Worm (Caenorhabditis elegans) whole organism, L4 larva: ENCODE data around the gene nlp-30.

Experiments used
- D1046.2 ChIP-seq: fragments of 200-800 bp; sonication (Bioruptor generic); IDR thresholded peaks from 2 replicates; pipeline ENCODE4 v1.3.6; 2022; ENCODE audit warnings: missing genetic modification characterization, missing compliant biosample characterization
- F26F4.8 ChIP-seq: fragments of 200-800 bp; sonication (Bioruptor generic); conservative IDR thresholded peaks from 2 replicates; pipeline ENCODE4 v1.3.6; 2022; ENCODE audit warnings: missing genetic modification characterization, missing compliant biosample characterization
- F37D6.2 ChIP-seq: sonication (generic microtip); optimal IDR thresholded peaks from 2 replicates; lab custom pipeline; 2016; ENCODE audit warnings: mild to moderate bottlenecking, missing genetic modification characterization, missing compliant biosample characterization
- F44E2.7 ChIP-seq: fragments of 200-800 bp; sonication (Bioruptor generic); IDR thresholded peaks from 2 replicates; pipeline ENCODE4 v2.1.2; 2022; ENCODE audit warnings: missing genetic modification characterization, missing compliant biosample characterization
- R02D3.7 ChIP-seq: fragments of 150-350 bp; sonication (generic microtip); optimal IDR thresholded peaks from 3 replicates; lab custom pipeline; 2014; ENCODE audit warnings: missing biosample characterization, missing genetic modification characterization
- T26A8.4 ChIP-seq: fragments of 200-800 bp; sonication (Bioruptor generic); IDR thresholded peaks from 2 replicates; pipeline ENCODE4 v1.3.6; 2022; ENCODE audit warnings: missing genetic modification characterization, missing compliant biosample characterization
- Y105C5A.15 ChIP-seq: fragments of 200-800 bp; sonication (Bioruptor generic); IDR thresholded peaks from 2 replicates; pipeline ENCODE4 v1.3.6; 2022; ENCODE audit warnings: missing genetic modification characterization, missing compliant biosample characterization
- ZK546.5 ChIP-seq, 2 experiments: sonication (generic microtip); optimal IDR thresholded peaks; 2 replicates each; lab custom pipeline; 2017; ENCODE audit warnings: missing biosample characterization in 2 of 2, missing genetic modification characterization in 2 of 2
- aly-2 ChIP-seq: sonication (generic microtip); optimal IDR thresholded peaks from 2 replicates; lab custom pipeline; 2018; ENCODE audit warnings: missing biosample characterization, missing genetic modification characterization
- attf-4 ChIP-seq: sonication (generic microtip); optimal IDR thresholded peaks from 3 replicates; lab custom pipeline; 2017; ENCODE audit warnings: missing biosample characterization, missing genetic modification characterization
- ceh-20 ChIP-seq: fragments of 200-800 bp; sonication (Bioruptor generic); IDR thresholded peaks from 2 replicates; pipeline ENCODE4 v1.3.6; 2022; ENCODE audit warnings: missing genetic modification reagents, missing genetic modification characterization, missing compliant biosample characterization
- ceh-62 ChIP-seq: sonication (generic microtip); optimal IDR thresholded peaks from 2 replicates; lab custom pipeline; 2017; ENCODE audit warnings: missing biosample characterization, missing genetic modification characterization
- ceh-82 ChIP-seq: sonication (generic microtip); optimal IDR thresholded peaks from 2 replicates; lab custom pipeline; 2017; ENCODE audit warnings: missing biosample characterization, missing genetic modification characterization
- dmd-6 ChIP-seq: fragments of 200-800 bp; sonication (Bioruptor generic); IDR thresholded peaks from 2 replicates; pipeline ENCODE4 v1.3.6; 2022; ENCODE audit warnings: missing genetic modification reagents, missing genetic modification characterization, missing compliant biosample characterization
- dmd-9 ChIP-seq: fragments of 200-800 bp; sonication (Bioruptor generic); IDR thresholded peaks from 2 replicates; pipeline ENCODE4 v1.3.6; 2022; ENCODE audit warnings: missing genetic modification reagents, missing genetic modification characterization, missing compliant biosample characterization
- duxl-1 ChIP-seq: sonication (generic microtip); optimal IDR thresholded peaks from 2 replicates; lab custom pipeline; 2016; ENCODE audit warnings: mild to moderate bottlenecking, missing genetic modification characterization, moderate library complexity, missing compliant biosample characterization; ENCODE audit not compliant: poor library complexity
- fkh-10 ChIP-seq: fragments of 150-350 bp; optimal IDR thresholded peaks from 2 replicates; lab custom pipeline; 2014; ENCODE audit warnings: missing biosample characterization, missing genetic modification reagents, missing genetic modification characterization
- gei-8 ChIP-seq: fragments of 200-800 bp; sonication (Bioruptor generic); optimal IDR thresholded peaks from 2 replicates; lab custom pipeline; 2018; ENCODE audit warnings: mild to moderate bottlenecking, missing genetic modification characterization, missing compliant biosample characterization
- hif-1 ChIP-seq, 2 experiments: sonication (generic microtip); optimal IDR thresholded peaks; 2 replicates each; lab custom pipeline; 2016 to 2017; ENCODE audit warnings: missing compliant biosample characterization in 2 of 2, missing genetic modification characterization in 2 of 2, missing genetic modification reagents in 2 of 2, missing genotype in 2 of 2, mild to moderate bottlenecking in 1 of 2
- hlh-11 ChIP-seq: fragments of 200-800 bp; sonication (Bioruptor generic); optimal IDR thresholded peaks from 2 replicates; lab custom pipeline; 2018; ENCODE audit warnings: mild to moderate bottlenecking, missing genetic modification characterization, missing compliant biosample characterization
- lim-7 ChIP-seq: fragments of 200-800 bp; sonication (Bioruptor generic); IDR thresholded peaks from 2 replicates; pipeline ENCODE4 v1.3.6; 2022; ENCODE audit warnings: missing genetic modification characterization, missing compliant biosample characterization
- lin-38 ChIP-seq: fragments of 200-800 bp; sonication (Bioruptor generic); IDR thresholded peaks from 2 replicates; pipeline ENCODE4 v1.3.6; 2022; ENCODE audit warnings: missing genetic modification reagents, missing genetic modification characterization, missing compliant biosample characterization
- lin-39 ChIP-seq: fragments of 150-350 bp; optimal IDR thresholded peaks from 2 replicates; lab custom pipeline; 2014; ENCODE audit warnings: missing biosample characterization, missing genetic modification reagents, missing genetic modification characterization
- lir-3 ChIP-seq: sonication (generic microtip); optimal IDR thresholded peaks from 2 replicates; lab custom pipeline; 2016; ENCODE audit warnings: mild to moderate bottlenecking, missing genetic modification characterization, missing compliant biosample characterization
- lsy-2 ChIP-seq, 2 experiments: fragments of 150-350 bp in 1 of 2; sonication (generic microtip) in 1 of 2; optimal IDR thresholded peaks; 2 replicates each; lab custom pipeline; 2014 to 2017; ENCODE audit warnings: missing biosample characterization in 2 of 2, missing genetic modification characterization in 2 of 2
- mdl-1 ChIP-seq, 2 experiments: fragments of 150-350 bp in 1 of 2; sonication (generic microtip) in 1 of 2; optimal IDR thresholded peaks; 2 replicates each; lab custom pipeline; 2014 to 2017; ENCODE audit warnings: missing biosample characterization in 2 of 2, missing genetic modification characterization in 2 of 2
- mep-1 ChIP-seq: fragments of 150-350 bp; sonication (generic microtip); optimal IDR thresholded peaks from 3 replicates; lab custom pipeline; 2014; ENCODE audit warnings: missing biosample characterization, missing genetic modification characterization
- mxl-3 ChIP-seq: fragments of 200-800 bp; sonication (Bioruptor generic); optimal IDR thresholded peaks from 2 replicates; lab custom pipeline; 2018; ENCODE audit warnings: mild to moderate bottlenecking, missing genetic modification characterization, missing compliant biosample characterization
- nhr-10 ChIP-seq: fragments of 150-350 bp; optimal IDR thresholded peaks from 2 replicates; lab custom pipeline; 2014; ENCODE audit warnings: missing biosample characterization, missing genetic modification characterization
- nhr-11 ChIP-seq: fragments of 150-350 bp; optimal IDR thresholded peaks from 2 replicates; lab custom pipeline; 2014; ENCODE audit warnings: missing biosample characterization, missing genetic modification characterization
- nhr-237 ChIP-seq: sonication (generic microtip); optimal IDR thresholded peaks from 2 replicates; lab custom pipeline; 2017; ENCODE audit warnings: missing biosample characterization, missing genetic modification characterization
- nhr-25 ChIP-seq: sonication (generic microtip); optimal IDR thresholded peaks from 2 replicates; lab custom pipeline; 2017; ENCODE audit warnings: missing genetic modification characterization, mild to moderate bottlenecking, missing compliant biosample characterization, antibody characterized with exemption, moderate library complexity, borderline replicate concordance; ENCODE audit not compliant: insufficient read depth
- nhr-42 ChIP-seq: fragments of 200-800 bp; sonication (Bioruptor generic); IDR thresholded peaks from 2 replicates; pipeline ENCODE4 v1.3.6; 2022; ENCODE audit warnings: missing genetic modification characterization, missing compliant biosample characterization
- nhr-48 ChIP-seq: sonication (generic microtip); optimal IDR thresholded peaks from 2 replicates; lab custom pipeline; 2016; ENCODE audit warnings: mild to moderate bottlenecking, missing genetic modification characterization, missing compliant biosample characterization
- nhr-77 ChIP-seq: fragments of 150-350 bp; optimal IDR thresholded peaks from 2 replicates; lab custom pipeline; 2014; ENCODE audit warnings: missing biosample characterization, missing genetic modification characterization
- saeg-2 ChIP-seq: fragments of 200-800 bp; sonication (Bioruptor generic); IDR thresholded peaks from 2 replicates; pipeline ENCODE4 v1.3.6; 2022; ENCODE audit warnings: missing genetic modification reagents, missing genetic modification characterization, missing compliant biosample characterization
- sdz-12 ChIP-seq: fragments of 200-800 bp; sonication (Bioruptor generic); optimal IDR thresholded peaks from 2 replicates; lab custom pipeline; 2018; ENCODE audit warnings: mild to moderate bottlenecking, missing genetic modification characterization, missing compliant biosample characterization
- skn-1 ChIP-seq: fragments of 150-350 bp; optimal IDR thresholded peaks from 2 replicates; lab custom pipeline; 2014; ENCODE audit warnings: missing biosample characterization, missing genetic modification characterization
- snpc-1.2 ChIP-seq: fragments of 200-800 bp; sonication (Bioruptor generic); IDR thresholded peaks from 2 replicates; pipeline ENCODE4 v1.3.6; 2022; ENCODE audit warnings: missing genetic modification reagents, missing genetic modification characterization, missing compliant biosample characterization
- snpc-4 ChIP-seq: fragments of 150-350 bp; optimal IDR thresholded peaks from 2 replicates; lab custom pipeline; 2014; ENCODE audit warnings: missing biosample characterization, missing genetic modification characterization
- spr-1 ChIP-seq: sonication (generic microtip); optimal IDR thresholded peaks from 2 replicates; lab custom pipeline; 2016; ENCODE audit warnings: mild to moderate bottlenecking, missing genetic modification characterization, missing compliant biosample characterization
- tra-1 ChIP-seq: fragments of 200-800 bp; sonication (Bioruptor generic); IDR thresholded peaks from 2 replicates; pipeline ENCODE4 v1.3.6; 2022; ENCODE audit warnings: missing genetic modification reagents, missing genetic modification characterization, missing compliant biosample characterization
- unc-62 ChIP-seq, 3 experiments: fragments of 150-350 bp in 1 of 3; sonication (generic microtip); optimal IDR thresholded peaks in 2 of 3; peaks in 1 of 3; 1 replicate in 1 of 3; 2 replicates in 2 of 3; lab custom pipeline; 2014 to 2017; ENCODE audit warnings: missing biosample characterization in 3 of 3, missing genetic modification characterization in 3 of 3, missing genetic modification reagents in 3 of 3, missing genotype in 1 of 3
- zag-1 ChIP-seq: fragments of 150-350 bp; optimal IDR thresholded peaks from 2 replicates; lab custom pipeline; 2014; ENCODE audit warnings: missing biosample characterization, missing genetic modification characterization
- zfp-2 ChIP-seq: sonication (generic microtip); optimal IDR thresholded peaks from 2 replicates; lab custom pipeline; 2016; ENCODE audit warnings: mild to moderate bottlenecking, missing genetic modification characterization, missing compliant biosample characterization
- zip-2 ChIP-seq: fragments of 150-350 bp; optimal IDR thresholded peaks from 2 replicates; lab custom pipeline; 2014; ENCODE audit warnings: missing biosample characterization, missing genetic modification characterization
- ztf-11 ChIP-seq: fragments of 150-350 bp; optimal IDR thresholded peaks from 2 replicates; lab custom pipeline; 2014; ENCODE audit warnings: missing biosample characterization, missing genetic modification characterization
- ztf-7 ChIP-seq: fragments of 150-350 bp; optimal IDR thresholded peaks from 2 replicates; lab custom pipeline; 2014; ENCODE audit warnings: missing biosample characterization, missing genetic modification characterization

The nlp-30 gene

ce11 chrV:3979819-3980218 is 2.0 kb upstream of the nlp-30 start, which contains the start of gene nlp-31 (continued):
- no peak for TF ChIP-seq aly-2 (tag; lab: Kevin White, UChicago)
- no peak for TF ChIP-seq ceh-62 (tag; lab: Kevin White, UChicago)
- TF ChIP-seq fkh-10 (GFP tag; lab: Kevin White, UChicago) = no peak
- TF ChIP-seq D1046.2 = no peak
- TF ChIP-seq lim-7 (GFP tag; lab: Robert Waterston, UW) = no peak
- TF ChIP-seq lir-3 (tag; lab: Kevin White, UChicago) = no peak
- no peak for TF ChIP-seq mep-1 (tag; lab: Kevin White, UChicago)
- TF ChIP-seq nhr-25 = peak; percentile 74
- TF ChIP-seq sdz-12 (GFP tag; lab: Kevin White, UChicago) = no peak
- TF ChIP-seq F26F4.8 (GFP tag; lab: Robert Waterston, UW) = no peak
- TF ChIP-seq lin-39 (tag; lab: Kevin White, UChicago) = no peak
- peak; percentile 68 for TF ChIP-seq mxl-3
- no peak for TF ChIP-seq gei-8 (GFP tag; lab: Kevin White, UChicago)
- no peak for TF ChIP-seq saeg-2 (GFP tag; lab: Robert Waterston, UW)
- TF ChIP-seq ceh-82 = no peak
- no peak for TF ChIP-seq ztf-11 (tag; lab: Kevin White, UChicago)
- no peak for TF ChIP-seq skn-1 (tag; lab: Kevin White, UChicago)
- TF ChIP-seq F37D6.2 (tag; lab: Kevin White, UChicago) = no peak
- TF ChIP-seq spr-1 (tag; lab: Kevin White, UChicago) = no peak
- no peak for TF ChIP-seq snpc-4 (tag; lab: Kevin White, UChicago)
- no peak for TF ChIP-seq zip-2 (tag; lab: Kevin White, UChicago)
- TF ChIP-seq lin-38 = no peak
- no peak for TF ChIP-seq ztf-7 (tag; lab: Kevin White, UChicago)
- TF ChIP-seq ZK546.5 (tag; optimal IDR thresholded peaks at IDR 0.05; lab: Kevin White, UChicago) = no peak
- no peak for TF ChIP-seq nhr-237 (tag; lab: Kevin White, UChicago)
- no peak for TF ChIP-seq nhr-42 (GFP tag; lab: Robert Waterston, UW)
- 0 out of 2 replicates have a peak, but pooled peaks have one; percentile 17 for TF ChIP-seq dmd-6 (GFP tag; lab: Robert Waterston, UW)
- TF ChIP-seq nhr-77 = no peak
- TF ChIP-seq mdl-1 (tag; optimal IDR thresholded peaks at IDR 0.05; lab: Kevin White, UChicago) = peak in 1 of 2 experiments; percentile 75
- TF ChIP-seq unc-62 (GFP tag; optimal IDR thresholded peaks at IDR 0.05 in 1 of 2; lab: Kevin White, UChicago) = peak in 1 of 2 experiments; percentile 63
- no peak for TF ChIP-seq unc-62 (tag; optimal IDR thresholded peaks at IDR 0.05; lab: Kevin White, UChicago)
- TF ChIP-seq R02D3.7 (tag; lab: Kevin White, UChicago) = no peak
- no peak for TF ChIP-seq duxl-1 (tag; lab: Kevin White, UChicago)
- TF ChIP-seq nhr-48 (tag; lab: Kevin White, UChicago) = no peak
- no peak for TF ChIP-seq T26A8.4
- TF ChIP-seq nhr-11 (tag; lab: Kevin White, UChicago) = peak; percentile 15
- TF ChIP-seq F44E2.7 (GFP tag; lab: Robert Waterston, UW) = no peak
- no peak for TF ChIP-seq zfp-2 (tag; lab: Kevin White, UChicago)
- TF ChIP-seq nhr-10 (tag; lab: Kevin White, UChicago) = peak; percentile 71
- TF ChIP-seq zag-1 (tag; lab: Kevin White, UChicago) = no peak
- TF ChIP-seq ceh-20 (GFP tag; lab: Robert Waterston, UW) = 0 out of 2 replicates have a peak, but pooled peaks have one; percentile 14
- no peak for TF ChIP-seq lsy-2 (tag; optimal IDR thresholded peaks at IDR 0.05; lab: Kevin White, UChicago)
- TF ChIP-seq snpc-1.2 = no peak
- no peak for TF ChIP-seq dmd-9 (GFP tag; lab: Robert Waterston, UW)
- no peak for TF ChIP-seq tra-1 (GFP tag; lab: Robert Waterston, UW)
- TF ChIP-seq hif-1 (tag; optimal IDR thresholded peaks at IDR 0.05; lab: Kevin White, UChicago) = no peak
- TF ChIP-seq attf-4 (tag; lab: Kevin White, UChicago) = no peak
- TF ChIP-seq Y105C5A.15 = no peak
- peak; percentile 79 for TF ChIP-seq hlh-11 (tag; lab: Kevin White, UChicago)
